Worm (Caenorhabditis elegans) whole organism, L1 larva: Measurements from ENCODE around the gene Y105C5A.1.
"Not testable (repeated sequence)": the region's sequence is repeated elsewhere in the genome, so short reads cannot be mapped to it uniquely, and the experiment has no call there.

ENCODE experiments used
- F16B12.6 ChIP-seq: fragments of 150-350 bp; optimal IDR thresholded peaks from 2 replicates; lab custom pipeline; 2014; ENCODE audit warnings: missing biosample characterization, missing genetic modification characterization
- ama-1 ChIP-seq: fragments of 150-350 bp; optimal IDR thresholded peaks from 2 replicates; lab custom pipeline; 2014
- dpl-1 ChIP-seq, 3 experiments: fragments of 150-350 bp in 2 of 3; sonication (generic microtip) in 1 of 3; optimal IDR thresholded peaks; 2 replicates each; lab custom pipeline; 2014 to 2017; ENCODE audit warnings: missing biosample characterization in 3 of 3, missing genetic modification characterization in 3 of 3, missing genetic modification reagents in 3 of 3
- mab-9 ChIP-seq: fragments of 200-800 bp; sonication (Bioruptor generic); IDR thresholded peaks from 2 replicates; pipeline ENCODE4 v1.3.6; 2022; ENCODE audit warnings: missing genetic modification reagents, missing genetic modification characterization, missing compliant biosample characterization
- nhr-12 ChIP-seq: sonication (generic microtip); optimal IDR thresholded peaks from 2 replicates; lab custom pipeline; 2017; ENCODE audit warnings: missing biosample characterization, missing genetic modification characterization
- nhr-76 ChIP-seq: sonication (generic microtip); optimal IDR thresholded peaks from 2 replicates; lab custom pipeline; 2017; ENCODE audit warnings: missing biosample characterization, missing genetic modification characterization
- unc-62 ChIP-seq: fragments of 150-350 bp; optimal IDR thresholded peaks from 2 replicates; lab custom pipeline; 2014; ENCODE audit warnings: missing biosample characterization, missing genetic modification reagents, missing genetic modification characterization
- zag-1 ChIP-seq: fragments of 150-350 bp; optimal IDR thresholded peaks from 2 replicates; lab custom pipeline; 2014; ENCODE audit warnings: missing biosample characterization, missing genetic modification characterization

- TF ChIP-seq nhr-76; zag-1 (tag; lab: Kevin White, UChicago); unc-62 (GFP tag; lab: Kevin White, UChicago); mab-9 (GFP tag; lab: Robert Waterston, UW); dpl-1 (GFP tag; optimal IDR thresholded peaks at IDR 0.05; lab: Kevin White, UChicago); ama-1 (lab: Kevin White, UChicago); nhr-12 (tag; lab: Kevin White, UChicago); F16B12.6 (tag; lab: Kevin White, UChicago): not testable (repeated sequence)
These were observed 30.9 kb upstream of the Y105C5A.1 start, which contains the start of the genes pqn-78 and pqn-79 for ce11 chrIV:15594935-15595620.
